Worm (Caenorhabditis elegans) whole organism, young adult: ENCODE data around the gene F14D12.1.

ENCODE experiments used
- F10E7.11 ChIP-seq: sonication (generic microtip); optimal IDR thresholded peaks from 2 replicates; lab custom pipeline; 2017; ENCODE audit warnings: mild to moderate bottlenecking, missing genetic modification characterization, moderate library complexity, missing compliant biosample characterization
- dpff-1 ChIP-seq: sonication (generic microtip); optimal IDR thresholded peaks from 2 replicates; lab custom pipeline; 2017; ENCODE audit warnings: mild to moderate bottlenecking, missing genetic modification characterization, missing compliant biosample characterization
- nfya-1 ChIP-seq: sonication (generic microtip); optimal IDR thresholded peaks from 2 replicates; lab custom pipeline; 2017; ENCODE audit warnings: antibody characterized with exemption, missing compliant biosample characterization, missing genetic modification characterization, borderline replicate concordance; ENCODE audit not compliant: insufficient read depth
- snpc-4 ChIP-seq, 5 experiments: fragments of 150-350 bp in 1 of 5; sonication (generic microtip) in 4 of 5; optimal IDR thresholded peaks; 2 replicates each; lab custom pipeline; 2014 to 2018; ENCODE audit warnings: missing genetic modification characterization in 5 of 5, missing biosample characterization in 3 of 5, antibody characterized with exemption in 2 of 5, mild to moderate bottlenecking in 2 of 5, missing compliant biosample characterization in 2 of 5, missing genotype in 2 of 5, moderate library complexity in 2 of 5, missing genetic modification reagents in 1 of 5
- sptf-2 ChIP-seq: fragments of 200-800 bp; sonication (Bioruptor generic); optimal IDR thresholded peaks from 2 replicates; lab custom pipeline; 2018; ENCODE audit warnings: mild to moderate bottlenecking, missing genetic modification characterization, missing compliant biosample characterization
- ztf-28 ChIP-seq: fragments of 200-800 bp; sonication (Bioruptor generic); IDR thresholded peaks from 2 replicates; pipeline ENCODE4 v1.3.6; 2022; ENCODE audit warnings: missing genetic modification reagents, missing genetic modification characterization, missing compliant biosample characterization

- TF ChIP-seq dpff-1 (no peak), snpc-4 (GFP tag; optimal IDR thresholded peaks at IDR 0.05; lab: Kevin White, UChicago) (no peak), snpc-4 (tag; optimal IDR thresholded peaks at IDR 0.05; lab: Kevin White, UChicago) (no peak), F10E7.11 (no peak), ztf-28 (GFP tag; lab: Robert Waterston, UW) (no peak), nfya-1 (tag; lab: Kevin White, UChicago) (no peak), sptf-2 (GFP tag; lab: Kevin White, UChicago) (no peak)
Observed at ce11 chrX:5592517-5593183, 10.9 kb upstream of the F14D12.1 start, which contains the start of gene unc-97.
